Fruit fly (Drosophila melanogaster): ENCODE measurements around the gene Jarid2.

Gene Jarid2

dm6 chr3L:9476829-9477228 lies at the start of gene Jarid2, which contains the start of gene Uch-L5:
Gene Jarid2, plus strand, starts transcription at chr3L:9477038.
Gene Uch-L5, minus strand, starts transcription at chr3L:9476965.
- TF ChIP-seq CG17801 (GFP tag; optimal IDR thresholded peaks at IDR 0.05; ENCODE audit: partially characterized antibody) = peak; percentile 79

- peak; percentile 80 for TF ChIP-seq CG17801 (GFP tag; optimal IDR thresholded peaks at IDR 0.05; ENCODE audit: partially characterized antibody)
Measured at dm6 chr3L:9429665-9430607, 46.9 kb upstream of the Jarid2 start, which contains the start of the genes RpS17 and MTF-1. Gene RpS17, minus strand, starts transcription at chr3L:9429821. Gene MTF-1, plus strand, starts transcription at chr3L:9430312.

dm6 chr3L:9430608-9430952 lies 46.3 kb upstream of the Jarid2 start:
- TF ChIP-seq CG17801 (GFP tag; optimal IDR thresholded peaks at IDR 0.05; ENCODE audit: partially characterized antibody) = no peak

dm6 chr3L:9431848-9432623 lies 44.8 kb upstream of the Jarid2 start:
- TF ChIP-seq CG17801 (GFP tag; optimal IDR thresholded peaks at IDR 0.05; ENCODE audit: partially characterized antibody) = no peak

- no peak for TF ChIP-seq CG17801 (GFP tag; optimal IDR thresholded peaks at IDR 0.05; ENCODE audit: partially characterized antibody)
Measured at dm6 chr3L:9432810-9433587, 43.8 kb upstream of the Jarid2 start.

dm6 chr3L:9435315-9435714 lies 41.5 kb upstream of the Jarid2 start, which contains the start of gene CG42526:
Gene CG42526, minus strand, starts transcription at chr3L:9435399.
- TF ChIP-seq CG17801 (GFP tag; optimal IDR thresholded peaks at IDR 0.05; ENCODE audit: partially characterized antibody) = peak; percentile 18

- no peak for TF ChIP-seq CG17801 (GFP tag; optimal IDR thresholded peaks at IDR 0.05; ENCODE audit: partially characterized antibody)
Measured at dm6 chr3L:9435831-9436230, 41.0 kb upstream of the Jarid2 start.

dm6 chr3L:9438858-9439257 lies 38.0 kb upstream of the Jarid2 start:
- TF ChIP-seq CG17801 (GFP tag; optimal IDR thresholded peaks at IDR 0.05; ENCODE audit: partially characterized antibody) = no peak

dm6 chr3L:9441907-9442479 lies 34.8 kb upstream of the Jarid2 start, which contains the start of the genes Bet3 and Nf-YA:
Gene Bet3, minus strand, starts transcription at chr3L:9442267.
Gene Nf-YA, minus strand, starts transcription at chr3L:9442267.
- peak; percentile 22 for TF ChIP-seq CG17801 (GFP tag; optimal IDR thresholded peaks at IDR 0.05; ENCODE audit: partially characterized antibody)

- TF ChIP-seq CG17801 (GFP tag; optimal IDR thresholded peaks at IDR 0.05; ENCODE audit: partially characterized antibody) = no peak
Measured at dm6 chr3L:9442625-9443282, 34.1 kb upstream of the Jarid2 start, which contains the start of gene Srg3. Gene Srg3, plus strand, starts transcription at chr3L:9443232.

- TF ChIP-seq CG17801 (GFP tag; optimal IDR thresholded peaks at IDR 0.05; ENCODE audit: partially characterized antibody) = peak; percentile 10
Measured at dm6 chr3L:9446731-9447238, 30.1 kb upstream of the Jarid2 start, which contains the start of gene CG3529. Gene CG3529, plus strand, starts transcription at chr3L:9446864.

dm6 chr3L:9447239-9447777 lies 29.5 kb upstream of the Jarid2 start:
- TF ChIP-seq CG17801 (GFP tag; optimal IDR thresholded peaks at IDR 0.05; ENCODE audit: partially characterized antibody) = peak; percentile 39

- TF ChIP-seq CG17801 (GFP tag; optimal IDR thresholded peaks at IDR 0.05; ENCODE audit: partially characterized antibody) = peak; percentile 73
Measured at dm6 chr3L:9451522-9452118, 25.2 kb upstream of the Jarid2 start, which contains the start of the genes CG3448 and ghi. Gene CG3448, minus strand, starts transcription at chr3L:9451572. Gene ghi, plus strand, starts transcription at chr3L:9451876.

Data from ovary, adult (tissue).